Worm (Caenorhabditis elegans) whole organism, L4/young adult: ENCODE measurements around the gene slc-17.4.

ENCODE experiments used
- W03F9.2 ChIP-seq: fragments of 150-350 bp; optimal IDR thresholded peaks from 2 replicates; lab custom pipeline; 2014; ENCODE audit warnings: missing biosample characterization, missing genetic modification characterization
- dao-5 ChIP-seq: sonication (generic microtip); optimal IDR thresholded peaks from 2 replicates; lab custom pipeline; 2016; ENCODE audit warnings: missing genotype, missing genetic modification characterization, moderate library complexity, missing compliant biosample characterization
- him-1 ChIP-seq: sonication (generic microtip); optimal IDR thresholded peaks from 2 replicates; lab custom pipeline; 2016; ENCODE audit warnings: missing genotype, missing genetic modification reagents, missing genetic modification characterization, missing compliant biosample characterization

- TF ChIP-seq W03F9.2 (tag; lab: Kevin White, UChicago) (no peak), dao-5 (tag; lab: Kevin White, UChicago) (no peak), him-1 (tag; lab: Kevin White, UChicago) (no peak)
These were observed 38.1 kb downstream of the slc-17.4 start for ce11 chrIV:17253435-17253834.
